Fruit fly (Drosophila melanogaster) whole organism, pupa: ENCODE results near the gene siz.

Experiments
- CG10348 ChIP-seq: fragments of 200-800 bp; sonication (Bioruptor generic); IDR thresholded peaks from 2 replicates; pipeline ENCODE4 v1.3.6; 2022; ENCODE audit warnings: missing biosample characterization, missing genetic modification characterization
- CG14655 ChIP-seq: fragments of 200-800 bp; sonication (Bioruptor generic); optimal IDR thresholded peaks from 3 replicates; lab custom pipeline; 2017; ENCODE audit warnings: mild to moderate bottlenecking, missing biosample characterization, missing genetic modification reagents, missing genetic modification characterization
- CG15710 ChIP-seq: fragments of 200-800 bp; sonication (Bioruptor generic); optimal IDR thresholded peaks from 2 replicates; lab custom pipeline; 2018; ENCODE audit warnings: missing biosample characterization, mild to moderate bottlenecking, missing genetic modification characterization, moderate library complexity
- CG32121 ChIP-seq: fragments of 200-800 bp; sonication (Bioruptor generic); IDR thresholded peaks from 2 replicates; pipeline ENCODE4 v1.3.6; 2022; ENCODE audit warnings: missing biosample characterization, missing genetic modification characterization
- CG34367 ChIP-seq: fragments of 200-800 bp; sonication (Bioruptor generic); optimal IDR thresholded peaks from 2 replicates; lab custom pipeline; 2018; ENCODE audit warnings: missing biosample characterization, mild to moderate bottlenecking, missing genetic modification characterization
- CG8301 ChIP-seq: fragments of 200-800 bp; sonication (Bioruptor generic); optimal IDR thresholded peaks from 2 replicates; lab custom pipeline; 2018; ENCODE audit warnings: missing biosample characterization, mild to moderate bottlenecking, missing genetic modification characterization
- EcR ChIP-seq: fragments of 200-800 bp; sonication (Bioruptor generic); optimal IDR thresholded peaks from 3 replicates; lab custom pipeline; 2019; ENCODE audit warnings: missing biosample characterization, missing genetic modification characterization, mild to moderate bottlenecking, moderate library complexity, missing genetic modification reagents
- Ets98B ChIP-seq: fragments of 200-800 bp; sonication (Bioruptor generic); IDR thresholded peaks from 2 replicates; pipeline ENCODE4 v1.3.6; 2022; ENCODE audit warnings: missing biosample characterization, missing genetic modification characterization
- Pif1A ChIP-seq: fragments of 200-800 bp; sonication (Bioruptor generic); optimal IDR thresholded peaks from 3 replicates; lab custom pipeline; 2016; ENCODE audit warnings: missing biosample characterization, missing genetic modification characterization
- Pif1B ChIP-seq: fragments of 200-800 bp; sonication (Bioruptor generic); optimal IDR thresholded peaks from 3 replicates; lab custom pipeline; 2016; ENCODE audit warnings: missing biosample characterization, missing genetic modification characterization
- fd96Ca ChIP-seq: fragments of 200-800 bp; sonication (Bioruptor generic); IDR thresholded peaks from 3 replicates; pipeline ENCODE4 v1.3.6; 2022; ENCODE audit warnings: missing biosample characterization, missing genetic modification characterization
- gl ChIP-seq: fragments of 200-800 bp; sonication (Bioruptor generic); optimal IDR thresholded peaks from 2 replicates; lab custom pipeline; 2018; ENCODE audit warnings: missing biosample characterization, mild to moderate bottlenecking, missing genetic modification characterization

DNA sequence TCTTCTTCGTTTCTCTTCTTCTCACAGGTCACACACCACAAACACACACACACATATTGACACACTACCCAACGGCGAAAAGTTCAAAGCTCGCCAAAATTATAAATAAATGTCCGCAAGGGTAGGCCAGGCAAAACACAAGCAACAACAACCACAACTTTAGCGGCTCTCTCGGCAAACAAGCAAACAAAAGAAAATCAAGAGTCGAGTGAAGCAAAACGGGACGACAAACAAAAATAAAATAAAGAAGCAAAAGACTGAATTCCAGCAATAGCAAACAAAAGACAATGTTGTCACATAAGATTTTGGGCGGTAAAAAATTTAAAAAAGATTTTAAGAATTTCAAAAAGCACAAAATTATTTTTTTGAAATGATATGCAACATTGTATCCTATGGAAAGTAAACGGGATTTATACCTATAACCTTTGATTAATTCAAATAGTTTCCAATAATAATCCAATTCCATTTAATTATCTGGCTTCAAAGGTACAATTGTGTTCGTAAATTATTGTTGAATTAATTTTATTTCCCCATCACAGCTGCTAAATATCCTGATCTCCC lies 26.0 kb upstream of the siz start:
- TF ChIP-seq fd96Ca (GFP tag; lab: Robert Waterston, UW) (no peak), CG32121 (GFP tag; lab: Robert Waterston, UW) (no peak), Pif1B (GFP tag; lab: Kevin White, UChicago) (no peak), Ets98B (GFP tag; lab: Robert Waterston, UW) (no peak), CG15710 (no peak), CG8301 (tag; lab: Kevin White, UChicago) (no peak), CG34367 (tag; lab: Kevin White, UChicago) (no peak), Pif1A (GFP tag; lab: Kevin White, UChicago) (no peak), CG10348 (GFP tag; lab: Robert Waterston, UW) (no peak), EcR (GFP tag; lab: Kevin White, UChicago) (no peak), CG14655 (GFP tag; lab: Kevin White, UChicago) (no peak), gl (no peak)
